Fruit fly (Drosophila melanogaster): ENCODE measurements around the gene Rsf1.

Rsf1 gene

DNA sequence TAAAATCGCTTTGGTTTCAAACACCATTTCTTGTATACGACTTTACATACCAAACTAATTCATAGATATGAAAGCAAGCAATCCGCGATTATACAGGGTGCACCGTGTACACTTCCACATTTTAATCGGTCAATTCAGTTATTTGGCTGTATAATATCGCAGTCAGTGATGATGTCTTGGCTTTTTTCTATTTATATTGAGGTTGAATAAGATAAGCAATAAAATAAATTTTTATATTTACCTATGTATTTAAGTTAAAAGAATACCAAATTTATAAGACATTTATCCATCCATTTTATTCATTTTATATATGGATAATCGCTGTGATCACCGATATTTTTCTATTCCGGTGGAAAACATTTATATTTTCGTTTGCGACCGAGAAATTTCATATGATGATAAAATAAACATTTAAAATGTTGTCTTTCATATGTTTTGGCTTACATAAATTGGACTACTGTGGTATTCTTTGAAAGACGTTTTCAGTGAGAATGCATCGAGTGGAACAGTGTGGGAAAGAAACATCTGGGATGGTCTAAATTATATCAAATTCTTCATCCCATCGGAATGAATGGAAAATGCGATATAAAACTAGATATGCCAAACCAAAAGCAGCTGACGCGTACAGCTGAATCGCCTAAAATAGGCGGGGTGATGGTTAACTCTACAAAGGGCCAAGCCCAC lies 36.5 kb downstream of the Rsf1 start, which contains the start of gene CG5708 (continued):
- TF ChIP-seq CG43689 (GFP tag; IDR thresholded peaks at IDR 0.05) (no peak), zfh2 (GFP tag; optimal IDR thresholded peaks at IDR 0.05) (peak; percentile 2), phol (tag; optimal IDR thresholded peaks at IDR 0.05) (peak; percentile 48), CG6791 (GFP tag; IDR thresholded peaks at IDR 0.05; ENCODE audit: partially characterized antibody) (peak; percentile 32; the same call in 1 of the 3 replicates), gfzf (GFP tag; optimal IDR thresholded peaks at IDR 0.05) (no peak), nerfin-2 (GFP tag; IDR thresholded peaks at IDR 0.05; ENCODE audit: partially characterized antibody) (no peak), grau (tag; optimal IDR thresholded peaks at IDR 0.05) (peak; percentile 24), Elba2 (GFP tag; optimal IDR thresholded peaks at IDR 0.05) (no peak), CG17802 (tag; optimal IDR thresholded peaks at IDR 0.05) (peak; percentile 82), Lhr (GFP tag; optimal IDR thresholded peaks at IDR 0.05) (peak; percentile 36), gsb (GFP tag; IDR thresholded peaks at IDR 0.05) (no peak), crp (GFP tag; optimal IDR thresholded peaks at IDR 0.05) (peak in 1 of 2 experiments; percentile 48), CG18262 (tag; optimal IDR thresholded peaks at IDR 0.05) (peak; percentile 37), slp2 (GFP tag; optimal IDR thresholded peaks at IDR 0.05) (no peak), ara (GFP tag; IDR thresholded peaks at IDR 0.05) (no peak), Hsf (GFP tag; optimal IDR thresholded peaks at IDR 0.05) (peak; percentile 1), sd (tag; optimal IDR thresholded peaks at IDR 0.05) (peak; percentile 73), sc (optimal IDR thresholded peaks at IDR 0.05) (no peak), sc (GFP tag; optimal IDR thresholded peaks at IDR 0.05) (no peak), amos (GFP tag; IDR thresholded peaks at IDR 0.05; ENCODE audit: partially characterized antibody) (peak; percentile 68; the same call in 1 of the 2 replicates), Bgb (GFP tag; IDR thresholded peaks at IDR 0.05; ENCODE audit: partially characterized antibody) (peak; percentile 52; the same call in 1 of the 2 replicates), salm (tag; optimal IDR thresholded peaks at IDR 0.05) (no peak), pho (GFP tag; optimal IDR thresholded peaks at IDR 0.05) (no peak), ssp (GFP tag; IDR thresholded peaks at IDR 0.05) (peak; percentile 87), CG3995 (GFP tag; optimal IDR thresholded peaks at IDR 0.05) (peak; percentile 52), CG3847 (GFP tag; IDR thresholded peaks at IDR 0.05) (no peak), Oli (tag; optimal IDR thresholded peaks at IDR 0.05) (no peak), Rfx (GFP tag; IDR thresholded peaks at IDR 0.05) (peak; percentile 45; the same call in 1 of the 2 replicates), Gsc (GFP tag; IDR thresholded peaks at IDR 0.05) (no peak), Nf-YC (tag; optimal IDR thresholded peaks at IDR 0.05) (peak; percentile 47), Dll (GFP tag; IDR thresholded peaks at IDR 0.05; ENCODE audit: partially characterized antibody) (peak; percentile 40; the same call in 1 of the 4 replicates), pan (optimal IDR thresholded peaks at IDR 0.05) (no peak), pan (GFP tag; optimal IDR thresholded peaks at IDR 0.05 in 1 of 2, IDR thresholded peaks at IDR 0.05 in 1 of 2) (no peak), gem (tag; optimal IDR thresholded peaks at IDR 0.05) (peak; percentile 40), exex (tag; optimal IDR thresholded peaks at IDR 0.05) (peak; percentile 40), HLH54F (GFP tag; optimal IDR thresholded peaks at IDR 0.05) (peak; percentile 5), MBD-R2 (GFP tag; IDR thresholded peaks at IDR 0.05) (peak; percentile 58), Sox100B (GFP tag; optimal IDR thresholded peaks at IDR 0.05) (peak; percentile 24), CG6254 (GFP tag; optimal IDR thresholded peaks at IDR 0.05) (peak; percentile 99), MESR4 (GFP tag; optimal IDR thresholded peaks at IDR 0.05) (peak; percentile 46), dmrt11E (tag; optimal IDR thresholded peaks at IDR 0.05) (no peak), CG5245 (GFP tag; optimal IDR thresholded peaks at IDR 0.05) (no peak), CG11093 (GFP tag; IDR thresholded peaks at IDR 0.05) (no peak), CG2712 (tag; optimal IDR thresholded peaks at IDR 0.05) (peak; percentile 38), Sry-δ (GFP tag; optimal IDR thresholded peaks at IDR 0.05) (peak; percentile 36), CG4424 (GFP tag; optimal IDR thresholded peaks at IDR 0.05) (peak; percentile 6), CG7928 (GFP tag; optimal IDR thresholded peaks at IDR 0.05) (no peak), CG17829 (tag; optimal IDR thresholded peaks at IDR 0.05) (peak; percentile 35), E2f1 (GFP tag; IDR thresholded peaks at IDR 0.05) (no peak), row (GFP tag; IDR thresholded peaks at IDR 0.05) (peak; percentile 89)

Measured in whole organism, embryonic.